Fruit fly (Drosophila melanogaster) whole organism: Measurements from ENCODE around the gene mats.

Source experiments
- CG8478 ChIP-seq: fragments of >200 bp; optimal IDR thresholded peaks from 2 replicates; lab custom pipeline; 2018; ENCODE audit warnings: inconsistent platforms
- Dll ChIP-seq: fragments of >200 bp; optimal IDR thresholded peaks from 2 replicates; lab custom pipeline; 2017
- EcR ChIP-seq, 2 experiments: fragments of >200 bp; optimal IDR thresholded peaks; 2 replicates each; lab custom pipeline; 2017; ENCODE audit warnings: missing biosample characterization in 2 of 2, missing genetic modification characterization in 2 of 2, missing genetic modification reagents in 2 of 2
- pan ChIP-seq: fragments of >200 bp; optimal IDR thresholded peaks from 2 replicates; lab custom pipeline; 2017
- psq ChIP-seq: fragments of >200 bp; optimal IDR thresholded peaks from 2 replicates; lab custom pipeline; 2017
- usp ChIP-seq: fragments of >200 bp; optimal IDR thresholded peaks from 2 replicates; lab custom pipeline; 2017; ENCODE audit warnings: missing biosample characterization, missing genetic modification characterization, mixed read lengths

Gene mats

dm6 chr3R:22420911-22421310, at the start of gene mats, which contains the start of gene Nop56:
mats (plus strand) TSS chr3R:22421161.
Nop56 (minus strand) TSS chr3R:22421068.
- TF ChIP-seq pan (lab: Kevin White, UChicago) = no peak
- TF ChIP-seq psq (lab: Kevin White, UChicago) = no peak
- no peak for TF ChIP-seq usp (GFP tag; lab: Kevin White, UChicago)
- TF ChIP-seq EcR (GFP tag; optimal IDR thresholded peaks at IDR 0.05; lab: Kevin White, UChicago) = no peak
- TF ChIP-seq CG8478 (lab: Kevin White, UChicago) = no peak
- no peak for TF ChIP-seq Dll

- TF ChIP-seq EcR (GFP tag; optimal IDR thresholded peaks at IDR 0.05; lab: Kevin White, UChicago) (no peak), pan (lab: Kevin White, UChicago) (no peak), psq (lab: Kevin White, UChicago) (no peak), CG8478 (lab: Kevin White, UChicago) (no peak), usp (GFP tag; lab: Kevin White, UChicago) (no peak), Dll (no peak)
These were observed 48.4 kb upstream of the mats start, which contains the start of gene CG7069 for dm6 chr3R:22372535-22372934. CG7069 (plus strand) TSS chr3R:22372835.

dm6 chr3R:22375674-22376073, 45.3 kb upstream of the mats start, which contains the start of gene CG18596:
CG18596 (plus strand) TSS chr3R:22375923.
- TF ChIP-seq psq (lab: Kevin White, UChicago) (no peak), usp (GFP tag; lab: Kevin White, UChicago) (no peak), Dll (no peak), pan (lab: Kevin White, UChicago) (no peak), CG8478 (lab: Kevin White, UChicago) (no peak), EcR (GFP tag; optimal IDR thresholded peaks at IDR 0.05; lab: Kevin White, UChicago) (no peak)

dm6 chr3R:22379942-22380341, 41.0 kb upstream of the mats start, which contains the start of gene CG34149:
CG34149 (plus strand) TSS chr3R:22380128.
- TF ChIP-seq psq (lab: Kevin White, UChicago) (no peak), EcR (GFP tag; optimal IDR thresholded peaks at IDR 0.05; lab: Kevin White, UChicago) (no peak), CG8478 (lab: Kevin White, UChicago) (no peak), pan (lab: Kevin White, UChicago) (no peak), Dll (no peak)

dm6 chr3R:22381077-22381476, 39.9 kb upstream of the mats start, which contains the start of gene CG43342:
CG43342 (plus strand) TSS chr3R:22381340.
- TF ChIP-seq CG8478 (lab: Kevin White, UChicago) (no peak), Dll (no peak), psq (lab: Kevin White, UChicago) (no peak), usp (GFP tag; lab: Kevin White, UChicago) (no peak), EcR (GFP tag; optimal IDR thresholded peaks at IDR 0.05; lab: Kevin White, UChicago) (no peak), pan (lab: Kevin White, UChicago) (no peak)

- TF ChIP-seq CG8478 (lab: Kevin White, UChicago) = no peak
- no peak for TF ChIP-seq psq (lab: Kevin White, UChicago)
- no peak for TF ChIP-seq Dll
- no peak for TF ChIP-seq pan (lab: Kevin White, UChicago)
- no peak for TF ChIP-seq EcR (GFP tag; optimal IDR thresholded peaks at IDR 0.05; lab: Kevin White, UChicago)
- no peak for TF ChIP-seq usp (GFP tag; lab: Kevin White, UChicago)
These were observed 39.2 kb upstream of the mats start, which contains the start of gene Gpdh3 for dm6 chr3R:22381735-22382134. Gpdh3 (plus strand) TSS chr3R:22382035.

dm6 chr3R:22389614-22390013, 31.3 kb upstream of the mats start, which contains the start of the genes CAH8 and CG7059:
CAH8 (minus strand) TSS chr3R:22389714.
CG7059 (plus strand) TSS chr3R:22389780.
- no peak for TF ChIP-seq CG8478 (lab: Kevin White, UChicago)
- no peak for TF ChIP-seq EcR (GFP tag; optimal IDR thresholded peaks at IDR 0.05; lab: Kevin White, UChicago)
- no peak for TF ChIP-seq pan (lab: Kevin White, UChicago)
- TF ChIP-seq usp (GFP tag; lab: Kevin White, UChicago) = no peak
- no peak for TF ChIP-seq psq (lab: Kevin White, UChicago)
- TF ChIP-seq Dll = no peak

- no peak for TF ChIP-seq CG8478 (lab: Kevin White, UChicago)
- no peak for TF ChIP-seq psq (lab: Kevin White, UChicago)
- no peak for TF ChIP-seq pan (lab: Kevin White, UChicago)
- TF ChIP-seq usp (GFP tag; lab: Kevin White, UChicago) = no peak
- no peak for TF ChIP-seq EcR (GFP tag; optimal IDR thresholded peaks at IDR 0.05; lab: Kevin White, UChicago)
- no peak for TF ChIP-seq Dll
These were observed 30.9 kb upstream of the mats start for dm6 chr3R:22390109-22390508.

- TF ChIP-seq CG8478 (lab: Kevin White, UChicago) (no peak), EcR (GFP tag; optimal IDR thresholded peaks at IDR 0.05; lab: Kevin White, UChicago) (no peak), usp (GFP tag; lab: Kevin White, UChicago) (no peak), pan (lab: Kevin White, UChicago) (no peak), psq (lab: Kevin White, UChicago) (no peak), Dll (no peak)
These were observed 27.0 kb upstream of the mats start, which contains the start of gene CG13857 for dm6 chr3R:22394004-22394403. CG13857 (minus strand) TSS chr3R:22394104.

dm6 chr3R:22395409-22396178, 25.4 kb upstream of the mats start:
- no peak for TF ChIP-seq pan (lab: Kevin White, UChicago)
- no peak for TF ChIP-seq psq (lab: Kevin White, UChicago)
- TF ChIP-seq Dll = no peak
- TF ChIP-seq usp (GFP tag; lab: Kevin White, UChicago) = no peak
- TF ChIP-seq CG8478 (lab: Kevin White, UChicago) = no peak
- no peak for TF ChIP-seq EcR (GFP tag; optimal IDR thresholded peaks at IDR 0.05; lab: Kevin White, UChicago)

- TF ChIP-seq Dll = no peak
- no peak for TF ChIP-seq CG8478 (lab: Kevin White, UChicago)
- TF ChIP-seq EcR (GFP tag; optimal IDR thresholded peaks at IDR 0.05; lab: Kevin White, UChicago) = no peak
- no peak for TF ChIP-seq usp (GFP tag; lab: Kevin White, UChicago)
- no peak for TF ChIP-seq pan (lab: Kevin White, UChicago)
- no peak for TF ChIP-seq psq (lab: Kevin White, UChicago)
These were observed 24.7 kb upstream of the mats start for dm6 chr3R:22396238-22396772.
